Fruit fly (Drosophila melanogaster) whole organism, pupa: ENCODE measurements around the gene RpL27A.

Experiments used
- CG10348 ChIP-seq: fragments of 200-800 bp; sonication (Bioruptor generic); IDR thresholded peaks from 2 replicates; pipeline ENCODE4 v1.3.6; 2022; ENCODE audit warnings: missing biosample characterization, missing genetic modification characterization
- CG17806 ChIP-seq: fragments of 200-800 bp; sonication (Bioruptor generic); optimal IDR thresholded peaks from 2 replicates; lab custom pipeline; 2018; ENCODE audit warnings: missing biosample characterization, mild to moderate bottlenecking, missing genetic modification characterization, moderate library complexity
- CG32121 ChIP-seq: fragments of 200-800 bp; sonication (Bioruptor generic); IDR thresholded peaks from 2 replicates; pipeline ENCODE4 v1.3.6; 2022; ENCODE audit warnings: missing biosample characterization, missing genetic modification characterization
- CG34367 ChIP-seq: fragments of 200-800 bp; sonication (Bioruptor generic); optimal IDR thresholded peaks from 2 replicates; lab custom pipeline; 2018; ENCODE audit warnings: missing biosample characterization, mild to moderate bottlenecking, missing genetic modification characterization
- D1 ChIP-seq: fragments of 200-800 bp; sonication (Bioruptor generic); optimal IDR thresholded peaks from 2 replicates; lab custom pipeline; 2018; ENCODE audit warnings: missing biosample characterization, mild to moderate bottlenecking, missing genetic modification characterization, moderate library complexity
- EcR ChIP-seq: fragments of 200-800 bp; sonication (Bioruptor generic); optimal IDR thresholded peaks from 3 replicates; lab custom pipeline; 2019; ENCODE audit warnings: missing biosample characterization, missing genetic modification characterization, mild to moderate bottlenecking, moderate library complexity, missing genetic modification reagents

dm6 chr2L:4459543-4459942 is 1.4 kb upstream of the RpL27A start, which contains the start of the genes mRpL27 and CG15435:
- TF ChIP-seq CG32121 (GFP tag; lab: Robert Waterston, UW) = no peak
- peak; percentile 22 for TF ChIP-seq EcR
- no peak for TF ChIP-seq CG17806 (tag; lab: Kevin White, UChicago)
- no peak for TF ChIP-seq D1 (tag; lab: Kevin White, UChicago)
- TF ChIP-seq CG34367 (tag; lab: Kevin White, UChicago) = no peak
- no peak for TF ChIP-seq CG10348 (GFP tag; lab: Robert Waterston, UW)
